Worm (Caenorhabditis elegans) whole organism, L4 larva: Measurements from ENCODE around the gene F44E2.4.
A peak's percentile ranks its signal among the peaks of the same experiment; 100 is the strongest.

Source experiments
- F26F4.8 ChIP-seq: fragments of 200-800 bp; sonication (Bioruptor generic); conservative IDR thresholded peaks from 2 replicates; pipeline ENCODE4 v1.3.6; 2022; ENCODE audit warnings: missing genetic modification characterization, missing compliant biosample characterization
- F37D6.2 ChIP-seq: sonication (generic microtip); optimal IDR thresholded peaks from 2 replicates; lab custom pipeline; 2016; ENCODE audit warnings: mild to moderate bottlenecking, missing genetic modification characterization, missing compliant biosample characterization
- F44E2.7 ChIP-seq: fragments of 200-800 bp; sonication (Bioruptor generic); IDR thresholded peaks from 2 replicates; pipeline ENCODE4 v2.1.2; 2022; ENCODE audit warnings: missing genetic modification characterization, missing compliant biosample characterization
- F49E8.2 ChIP-seq: sonication (generic microtip); optimal IDR thresholded peaks from 2 replicates; lab custom pipeline; 2016; ENCODE audit warnings: missing compliant biosample characterization, mild to moderate bottlenecking, missing genetic modification characterization, borderline replicate concordance
- T20F7.1 ChIP-seq: fragments of 200-800 bp; sonication (Bioruptor generic); optimal IDR thresholded peaks from 2 replicates; lab custom pipeline; 2018; ENCODE audit warnings: mild to moderate bottlenecking, missing genetic modification characterization, missing compliant biosample characterization
- Y105C5A.15 ChIP-seq: fragments of 200-800 bp; sonication (Bioruptor generic); IDR thresholded peaks from 2 replicates; pipeline ENCODE4 v1.3.6; 2022; ENCODE audit warnings: missing genetic modification characterization, missing compliant biosample characterization
- ZK546.5 ChIP-seq, 2 experiments: sonication (generic microtip); optimal IDR thresholded peaks; 2 replicates each; lab custom pipeline; 2017; ENCODE audit warnings: missing biosample characterization in 2 of 2, missing genetic modification characterization in 2 of 2
- ama-1 ChIP-seq: fragments of 150-350 bp; optimal IDR thresholded peaks from 2 replicates; lab custom pipeline; 2014; ENCODE audit warnings: inconsistent platforms, mixed read lengths
- ceh-20 ChIP-seq: fragments of 200-800 bp; sonication (Bioruptor generic); IDR thresholded peaks from 2 replicates; pipeline ENCODE4 v1.3.6; 2022; ENCODE audit warnings: missing genetic modification reagents, missing genetic modification characterization, missing compliant biosample characterization
- ceh-28 ChIP-seq: fragments of 150-350 bp; optimal IDR thresholded peaks from 2 replicates; lab custom pipeline; 2014; ENCODE audit warnings: missing biosample characterization, missing genetic modification reagents, missing genetic modification characterization
- ceh-62 ChIP-seq: sonication (generic microtip); optimal IDR thresholded peaks from 2 replicates; lab custom pipeline; 2017; ENCODE audit warnings: missing biosample characterization, missing genetic modification characterization
- ces-1 ChIP-seq: fragments of 150-350 bp; sonication (generic microtip); optimal IDR thresholded peaks from 4 replicates; lab custom pipeline; 2014; ENCODE audit warnings: missing biosample characterization, missing genetic modification reagents, missing genetic modification characterization
- daf-19 ChIP-seq: fragments of 200-800 bp; sonication (Bioruptor generic); conservative IDR thresholded peaks from 2 replicates; pipeline ENCODE4 v1.3.6; 2022; ENCODE audit warnings: missing genetic modification characterization, missing compliant biosample characterization
- daf-8 ChIP-seq: fragments of 200-800 bp; sonication (Bioruptor generic); IDR thresholded peaks from 2 replicates; pipeline ENCODE4 v1.3.6; 2022; ENCODE audit warnings: missing genetic modification characterization, missing compliant biosample characterization
- dmd-8 ChIP-seq: fragments of 200-800 bp; sonication (Bioruptor generic); IDR thresholded peaks from 2 replicates; pipeline ENCODE4 v1.3.6; 2022; ENCODE audit warnings: missing genetic modification characterization, missing compliant biosample characterization
- dmd-9 ChIP-seq: fragments of 200-800 bp; sonication (Bioruptor generic); IDR thresholded peaks from 2 replicates; pipeline ENCODE4 v1.3.6; 2022; ENCODE audit warnings: missing genetic modification reagents, missing genetic modification characterization, missing compliant biosample characterization
- duxl-1 ChIP-seq: sonication (generic microtip); optimal IDR thresholded peaks from 2 replicates; lab custom pipeline; 2016; ENCODE audit warnings: mild to moderate bottlenecking, missing genetic modification characterization, moderate library complexity, missing compliant biosample characterization; ENCODE audit not compliant: poor library complexity
- egl-27 ChIP-seq: sonication (generic microtip); optimal IDR thresholded peaks from 3 replicates; lab custom pipeline; 2017; ENCODE audit warnings: missing biosample characterization, missing genetic modification reagents, missing genetic modification characterization
- egl-43 ChIP-seq: fragments of 200-800 bp; sonication (Bioruptor generic); IDR thresholded peaks from 2 replicates; pipeline ENCODE4 v1.3.6; 2022; ENCODE audit warnings: missing genetic modification reagents, missing genetic modification characterization, missing compliant biosample characterization
- fos-1 ChIP-seq: fragments of 150-350 bp; optimal IDR thresholded peaks from 2 replicates; lab custom pipeline; 2014; ENCODE audit warnings: missing biosample characterization, missing genetic modification characterization
- gei-8 ChIP-seq: fragments of 200-800 bp; sonication (Bioruptor generic); optimal IDR thresholded peaks from 2 replicates; lab custom pipeline; 2018; ENCODE audit warnings: mild to moderate bottlenecking, missing genetic modification characterization, missing compliant biosample characterization
- hif-1 ChIP-seq, 2 experiments: sonication (generic microtip); optimal IDR thresholded peaks; 2 replicates each; lab custom pipeline; 2016 to 2017; ENCODE audit warnings: missing compliant biosample characterization in 2 of 2, missing genetic modification characterization in 2 of 2, missing genetic modification reagents in 2 of 2, missing genotype in 2 of 2, mild to moderate bottlenecking in 1 of 2
- hlh-11 ChIP-seq: fragments of 200-800 bp; sonication (Bioruptor generic); optimal IDR thresholded peaks from 2 replicates; lab custom pipeline; 2018; ENCODE audit warnings: mild to moderate bottlenecking, missing genetic modification characterization, missing compliant biosample characterization
- hlh-30 ChIP-seq: sonication (generic microtip); optimal IDR thresholded peaks from 2 replicates; lab custom pipeline; 2017; ENCODE audit warnings: antibody characterized with exemption, mild to moderate bottlenecking, missing genetic modification characterization, missing compliant biosample characterization; ENCODE audit not compliant: insufficient read depth
- lin-1 ChIP-seq: fragments of 200-800 bp; sonication (Bioruptor generic); IDR thresholded peaks from 2 replicates; pipeline ENCODE4 v1.3.6; 2022; ENCODE audit warnings: missing genetic modification reagents, missing genetic modification characterization, missing compliant biosample characterization
- lin-15B ChIP-seq: fragments of 150-350 bp; sonication (generic microtip); optimal IDR thresholded peaks from 3 replicates; lab custom pipeline; 2014; ENCODE audit warnings: missing biosample characterization, missing genetic modification characterization
- lin-39 ChIP-seq: fragments of 150-350 bp; optimal IDR thresholded peaks from 2 replicates; lab custom pipeline; 2014; ENCODE audit warnings: missing biosample characterization, missing genetic modification reagents, missing genetic modification characterization
- mdl-1 ChIP-seq, 2 experiments: fragments of 150-350 bp in 1 of 2; sonication (generic microtip) in 1 of 2; optimal IDR thresholded peaks; 2 replicates each; lab custom pipeline; 2014 to 2017; ENCODE audit warnings: missing biosample characterization in 2 of 2, missing genetic modification characterization in 2 of 2
- mep-1 ChIP-seq: fragments of 150-350 bp; sonication (generic microtip); optimal IDR thresholded peaks from 3 replicates; lab custom pipeline; 2014; ENCODE audit warnings: missing biosample characterization, missing genetic modification characterization
- mxl-2 ChIP-seq: fragments of 200-800 bp; sonication (Bioruptor generic); conservative IDR thresholded peaks from 2 replicates; pipeline ENCODE4 v1.3.6; 2022; ENCODE audit warnings: missing genetic modification reagents, missing genetic modification characterization, missing compliant biosample characterization
- nhr-10 ChIP-seq: fragments of 150-350 bp; optimal IDR thresholded peaks from 2 replicates; lab custom pipeline; 2014; ENCODE audit warnings: missing biosample characterization, missing genetic modification characterization
- nhr-102 ChIP-seq: sonication (generic microtip); optimal IDR thresholded peaks from 2 replicates; lab custom pipeline; 2016; ENCODE audit warnings: mild to moderate bottlenecking, missing genetic modification characterization, moderate library complexity, missing compliant biosample characterization
- nhr-11 ChIP-seq: fragments of 150-350 bp; optimal IDR thresholded peaks from 2 replicates; lab custom pipeline; 2014; ENCODE audit warnings: missing biosample characterization, missing genetic modification characterization
- nhr-111 ChIP-seq: fragments of 200-800 bp; sonication (Bioruptor generic); optimal IDR thresholded peaks from 2 replicates; lab custom pipeline; 2018; ENCODE audit warnings: mild to moderate bottlenecking, missing genetic modification characterization, missing compliant biosample characterization
- nhr-28 ChIP-seq: fragments of 150-350 bp; optimal IDR thresholded peaks from 2 replicates; lab custom pipeline; 2014; ENCODE audit warnings: missing biosample characterization, missing genetic modification characterization
- nhr-6 ChIP-seq: fragments of 150-350 bp; optimal IDR thresholded peaks from 2 replicates; lab custom pipeline; 2014; ENCODE audit warnings: missing biosample characterization, missing genetic modification characterization
- nhr-77 ChIP-seq: fragments of 150-350 bp; optimal IDR thresholded peaks from 2 replicates; lab custom pipeline; 2014; ENCODE audit warnings: missing biosample characterization, missing genetic modification characterization
- php-3 ChIP-seq: fragments of 200-800 bp; sonication (Bioruptor generic); IDR thresholded peaks from 2 replicates; pipeline ENCODE4 v1.3.6; 2022; ENCODE audit warnings: missing genetic modification reagents, missing genetic modification characterization, missing compliant biosample characterization
- pqm-1 ChIP-seq: sonication (generic microtip); optimal IDR thresholded peaks from 2 replicates; lab custom pipeline; 2017; ENCODE audit warnings: missing biosample characterization, missing genetic modification characterization
- rbr-2 ChIP-seq: sonication (generic microtip); optimal IDR thresholded peaks from 2 replicates; lab custom pipeline; 2016; ENCODE audit warnings: missing genotype, missing genetic modification characterization, missing compliant biosample characterization
- set-16 ChIP-seq: fragments of 200-800 bp; sonication (Bioruptor generic); IDR thresholded peaks from 2 replicates; pipeline ENCODE4 v1.3.6; 2022; ENCODE audit warnings: missing genetic modification reagents, missing genetic modification characterization, missing compliant biosample characterization
- snpc-1.2 ChIP-seq: fragments of 200-800 bp; sonication (Bioruptor generic); IDR thresholded peaks from 2 replicates; pipeline ENCODE4 v1.3.6; 2022; ENCODE audit warnings: missing genetic modification reagents, missing genetic modification characterization, missing compliant biosample characterization
- snpc-4 ChIP-seq: fragments of 150-350 bp; optimal IDR thresholded peaks from 2 replicates; lab custom pipeline; 2014; ENCODE audit warnings: missing biosample characterization, missing genetic modification characterization
- spr-1 ChIP-seq: sonication (generic microtip); optimal IDR thresholded peaks from 2 replicates; lab custom pipeline; 2016; ENCODE audit warnings: mild to moderate bottlenecking, missing genetic modification characterization, missing compliant biosample characterization
- spr-3 ChIP-seq: fragments of 200-800 bp; sonication (Bioruptor generic); optimal IDR thresholded peaks from 2 replicates; lab custom pipeline; 2018; ENCODE audit warnings: mild to moderate bottlenecking, missing genetic modification characterization, missing compliant biosample characterization
- tra-1 ChIP-seq: fragments of 200-800 bp; sonication (Bioruptor generic); IDR thresholded peaks from 2 replicates; pipeline ENCODE4 v1.3.6; 2022; ENCODE audit warnings: missing genetic modification reagents, missing genetic modification characterization, missing compliant biosample characterization
- unc-39 ChIP-seq: sonication (generic microtip); optimal IDR thresholded peaks from 2 replicates; lab custom pipeline; 2017; ENCODE audit warnings: missing biosample characterization, missing genetic modification characterization
- unc-62 ChIP-seq, 3 experiments: fragments of 150-350 bp in 1 of 3; sonication (generic microtip); optimal IDR thresholded peaks in 2 of 3; peaks in 1 of 3; 1 replicate in 1 of 3; 2 replicates in 2 of 3; lab custom pipeline; 2014 to 2017; ENCODE audit warnings: missing biosample characterization in 3 of 3, missing genetic modification characterization in 3 of 3, missing genetic modification reagents in 3 of 3, missing genotype in 1 of 3
- zag-1 ChIP-seq: fragments of 150-350 bp; optimal IDR thresholded peaks from 2 replicates; lab custom pipeline; 2014; ENCODE audit warnings: missing biosample characterization, missing genetic modification characterization
- zip-11 ChIP-seq: fragments of 200-800 bp; sonication (Bioruptor generic); IDR thresholded peaks from 2 replicates; pipeline ENCODE4 v1.3.6; 2022; ENCODE audit warnings: missing genetic modification characterization, missing compliant biosample characterization
- zip-2 ChIP-seq: fragments of 150-350 bp; optimal IDR thresholded peaks from 2 replicates; lab custom pipeline; 2014; ENCODE audit warnings: missing biosample characterization, missing genetic modification characterization

Gene F44E2.4

ce11 chrIII:8865294-8865766 is 27.1 kb upstream of the F44E2.4 start:
- TF ChIP-seq ZK546.5 (tag; optimal IDR thresholded peaks at IDR 0.05; lab: Kevin White, UChicago) (no peak), spr-1 (tag; lab: Kevin White, UChicago) (peak; percentile 43), mdl-1 (tag; optimal IDR thresholded peaks at IDR 0.05; lab: Kevin White, UChicago) (peak; percentile 39 to 51), zip-2 (tag; lab: Kevin White, UChicago) (no peak), F37D6.2 (tag; lab: Kevin White, UChicago) (no peak), dmd-9 (GFP tag; lab: Robert Waterston, UW) (0 out of 2 replicates have a peak, but pooled peaks have one; percentile 9), ceh-20 (GFP tag; lab: Robert Waterston, UW) (peak; percentile 80; the same call in 1 of the 2 replicates), duxl-1 (tag; lab: Kevin White, UChicago) (no peak), lin-39 (tag; lab: Kevin White, UChicago) (no peak), nhr-6 (tag; lab: Kevin White, UChicago) (peak; percentile 63), hif-1 (tag; optimal IDR thresholded peaks at IDR 0.05; lab: Kevin White, UChicago) (peak; percentile 3 to 64), zip-11 (GFP tag; lab: Robert Waterston, UW) (peak; percentile 71; the same call in 1 of the 2 replicates), ces-1 (GFP tag; lab: Kevin White, UChicago) (no peak), fos-1 (tag; lab: Kevin White, UChicago) (no peak), daf-8 (no peak), snpc-1.2 (GFP tag; lab: Robert Waterston, UW) (peak; percentile 65), ceh-28 (no peak), tra-1 (GFP tag; lab: Robert Waterston, UW) (peak; percentile 82), nhr-111 (GFP tag; lab: Kevin White, UChicago) (peak; percentile 17), mep-1 (tag; lab: Kevin White, UChicago) (peak; percentile 83), php-3 (peak; percentile 68), lin-15B (tag; lab: Kevin White, UChicago) (no peak), lin-1 (GFP tag; lab: Robert Waterston, UW) (peak; percentile 95), egl-27 (tag; lab: Kevin White, UChicago) (no peak), pqm-1 (tag; lab: Kevin White, UChicago) (peak; percentile 78), F49E8.2 (tag; lab: Kevin White, UChicago) (no peak), F44E2.7 (GFP tag; lab: Robert Waterston, UW) (0 out of 2 replicates have a peak, but pooled peaks have one; percentile 45), hlh-30 (tag; lab: Kevin White, UChicago) (peak; percentile 47), F26F4.8 (GFP tag; lab: Robert Waterston, UW) (0 out of 2 replicates have a peak, but pooled peaks have one; percentile 36), Y105C5A.15 (GFP tag; lab: Robert Waterston, UW) (0 out of 2 replicates have a peak, but pooled peaks have one; percentile 17), ama-1 (peak; percentile 95), unc-39 (tag; lab: Kevin White, UChicago) (no peak), nhr-77 (peak; percentile 67), snpc-4 (tag; lab: Kevin White, UChicago) (no peak), nhr-28 (tag; lab: Kevin White, UChicago) (peak; percentile 81), gei-8 (peak; percentile 82), dmd-8 (GFP tag; lab: Robert Waterston, UW) (peak; percentile 75; the same call in 1 of the 2 replicates), rbr-2 (tag; lab: Kevin White, UChicago) (peak; percentile 49), egl-43 (peak; percentile 90), nhr-11 (tag; lab: Kevin White, UChicago) (peak; percentile 86), spr-3 (peak; percentile 4), nhr-10 (peak; percentile 52), hlh-11 (tag; lab: Kevin White, UChicago) (peak; percentile 96), set-16 (peak; percentile 95), unc-62 (GFP tag; optimal IDR thresholded peaks at IDR 0.05 in 1 of 2; lab: Kevin White, UChicago) (peak in 1 of 2 experiments; percentile 97), unc-62 (tag; optimal IDR thresholded peaks at IDR 0.05; lab: Kevin White, UChicago) (no peak), T20F7.1 (GFP tag; lab: Kevin White, UChicago) (peak; percentile 51), zag-1 (tag; lab: Kevin White, UChicago) (no peak), ceh-62 (tag; lab: Kevin White, UChicago) (no peak), nhr-102 (tag; lab: Kevin White, UChicago) (peak; percentile 63), mxl-2 (no peak), daf-19 (GFP tag; lab: Robert Waterston, UW) (no peak)
